Worm (Caenorhabditis elegans) whole organism, L4 larva: ENCODE results near the gene K02F6.3.

Experiments
- egl-27 ChIP-seq: sonication (generic microtip); optimal IDR thresholded peaks from 3 replicates; lab custom pipeline; 2017; ENCODE audit warnings: missing biosample characterization, missing genetic modification reagents, missing genetic modification characterization
- jun-1 ChIP-seq: fragments of 150-350 bp; optimal IDR thresholded peaks from 2 replicates; lab custom pipeline; 2014; ENCODE audit warnings: missing biosample characterization, missing genetic modification reagents, missing genetic modification characterization
- lin-39 ChIP-seq: fragments of 150-350 bp; optimal IDR thresholded peaks from 2 replicates; lab custom pipeline; 2014; ENCODE audit warnings: missing biosample characterization, missing genetic modification reagents, missing genetic modification characterization
- lsy-2 ChIP-seq, 2 experiments: fragments of 150-350 bp in 1 of 2; sonication (generic microtip) in 1 of 2; optimal IDR thresholded peaks; 2 replicates each; lab custom pipeline; 2014 to 2017; ENCODE audit warnings: missing biosample characterization in 2 of 2, missing genetic modification characterization in 2 of 2
- nhr-111 ChIP-seq: fragments of 200-800 bp; sonication (Bioruptor generic); optimal IDR thresholded peaks from 2 replicates; lab custom pipeline; 2018; ENCODE audit warnings: mild to moderate bottlenecking, missing genetic modification characterization, missing compliant biosample characterization
- nhr-28 ChIP-seq: fragments of 150-350 bp; optimal IDR thresholded peaks from 2 replicates; lab custom pipeline; 2014; ENCODE audit warnings: missing biosample characterization, missing genetic modification characterization
- nhr-76 ChIP-seq: fragments of 150-350 bp; optimal IDR thresholded peaks from 2 replicates; lab custom pipeline; 2014; ENCODE audit warnings: missing biosample characterization, missing genetic modification characterization
- skn-1 ChIP-seq: fragments of 150-350 bp; optimal IDR thresholded peaks from 2 replicates; lab custom pipeline; 2014; ENCODE audit warnings: missing biosample characterization, missing genetic modification characterization

ce11 chrII:2563973-2564372 lies 17.9 kb downstream of the K02F6.3 start, which contains the start of gene nep-18:
- TF ChIP-seq egl-27 (tag; lab: Kevin White, UChicago) (no peak), skn-1 (no peak), jun-1 (tag; lab: Kevin White, UChicago) (no peak), nhr-111 (GFP tag; lab: Kevin White, UChicago) (no peak), lin-39 (tag; lab: Kevin White, UChicago) (no peak), nhr-28 (tag; lab: Kevin White, UChicago) (no peak), nhr-76 (tag; lab: Kevin White, UChicago) (no peak), lsy-2 (tag; optimal IDR thresholded peaks at IDR 0.05; lab: Kevin White, UChicago) (no peak)
